Worm (Caenorhabditis elegans): ENCODE measurements around the gene lap-2.

DNA sequence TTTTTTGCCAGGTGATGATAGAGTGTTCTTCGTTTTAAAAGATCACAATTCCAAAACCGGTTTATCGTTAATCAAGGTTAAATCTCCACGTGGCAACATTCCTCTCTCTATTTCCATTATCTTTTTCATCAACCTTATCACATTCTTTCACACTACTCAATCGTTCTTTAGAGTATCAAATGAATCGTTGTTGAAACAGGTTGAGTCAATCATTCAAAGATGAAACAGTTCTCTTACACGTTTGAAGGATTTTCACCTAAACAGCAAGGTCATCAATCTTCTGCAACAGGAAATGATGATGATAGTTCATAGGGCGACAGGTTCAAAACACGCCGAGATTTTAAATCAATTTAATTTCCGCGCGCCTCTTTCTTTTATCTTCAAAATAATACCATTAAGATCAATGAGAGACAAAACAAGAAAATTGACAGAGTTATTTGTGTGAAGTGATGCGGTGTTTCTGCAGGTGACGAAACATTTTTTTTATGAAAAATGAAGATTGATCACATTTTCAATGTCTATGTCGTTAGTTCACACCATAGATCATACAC is 37.8 kb downstream of the lap-2 start:
- peak; percentile 80 for TF ChIP-seq ceh-16 (tag; optimal IDR thresholded peaks at IDR 0.05)
- no peak for TF ChIP-seq ama-1 (optimal IDR thresholded peaks at IDR 0.05)

Measured in whole organism, L2 larva.